Worm (Caenorhabditis elegans): ENCODE data around the gene haly-1.

- no peak for TF ChIP-seq cog-1 (tag; optimal IDR thresholded peaks at IDR 0.05)
- no peak for TF ChIP-seq ztf-23 (GFP tag; IDR thresholded peaks at IDR 0.05)
- no peak for TF ChIP-seq klf-2 (GFP tag; conservative IDR thresholded peaks at IDR 0.05)
- TF ChIP-seq tab-1 (GFP tag; IDR thresholded peaks at IDR 0.05): no peak
- TF ChIP-seq med-1 (GFP tag; optimal IDR thresholded peaks at IDR 0.05; ENCODE audit: insufficient read depth): no peak
- no peak for TF ChIP-seq ref-1 (GFP tag; conservative IDR thresholded peaks at IDR 0.05)
- TF ChIP-seq ztf-29 (GFP tag; IDR thresholded peaks at IDR 0.05): no peak
Measured at ce11 chrX:10846898-10847297, 49.5 kb downstream of the haly-1 start.
